Fruit fly (Drosophila melanogaster): ENCODE data around the gene CG33303.

CG33303 gene

DNA sequence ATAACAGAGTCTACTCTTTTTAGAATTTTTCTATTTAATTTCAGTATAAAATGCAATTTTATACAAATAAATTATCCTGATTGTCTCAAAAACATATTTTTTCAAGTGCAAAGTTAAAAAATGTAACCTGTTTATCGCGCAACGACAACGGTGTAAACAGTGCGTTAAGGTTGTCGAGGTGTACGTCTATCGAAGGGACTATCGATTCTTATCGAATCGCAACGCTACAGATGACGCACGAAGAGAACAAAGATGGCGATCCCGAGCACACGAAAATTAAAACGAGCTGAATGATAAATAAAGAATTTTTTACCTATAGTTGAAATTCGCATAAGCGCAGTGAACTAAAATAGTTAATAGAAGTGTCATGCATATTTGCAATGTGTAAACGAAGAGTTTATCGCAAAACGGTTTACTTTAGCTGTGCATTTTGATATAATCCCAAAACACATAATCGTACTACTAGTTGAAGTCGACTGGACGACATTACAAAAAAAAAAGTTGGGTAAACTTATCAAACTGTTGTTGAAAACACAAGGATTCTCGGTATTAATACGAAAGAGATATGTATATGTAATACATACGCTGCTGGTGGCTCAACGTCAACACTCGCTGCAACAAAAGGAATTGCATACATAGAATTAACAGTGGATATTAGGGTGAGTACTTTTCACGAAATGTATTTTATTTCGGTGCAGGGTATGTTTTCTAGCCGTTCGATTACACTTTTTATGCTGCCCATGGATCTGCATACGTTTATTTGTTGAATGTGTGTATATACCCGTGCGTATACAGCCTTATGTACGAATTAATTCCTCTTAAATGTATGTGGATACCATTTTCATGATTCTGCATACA, 12.5 kb upstream of the CG33303 start, which contains the start of gene da (continued):
- TF ChIP-seq sob (GFP tag; IDR thresholded peaks at IDR 0.05): peak; percentile 62; the same call in 1 of the 2 replicates
- peak; percentile 52; the same call in 1 of the 2 replicates for TF ChIP-seq Awh (GFP tag; IDR thresholded peaks at IDR 0.05)
- TF ChIP-seq CG18599 (GFP tag; optimal IDR thresholded peaks at IDR 0.05): peak; percentile 45
- peak; percentile 54 for TF ChIP-seq B-H2 (GFP tag; optimal IDR thresholded peaks at IDR 0.05)
- no peak for TF ChIP-seq ac (GFP tag; optimal IDR thresholded peaks at IDR 0.05)
- TF ChIP-seq CG3281 (GFP tag; optimal IDR thresholded peaks at IDR 0.05): peak; percentile 10
- no peak for TF ChIP-seq h (optimal IDR thresholded peaks at IDR 0.05)
- no peak for TF ChIP-seq CG1529 (GFP tag; optimal IDR thresholded peaks at IDR 0.05)
- TF ChIP-seq Oli (tag; optimal IDR thresholded peaks at IDR 0.05): no peak
- TF ChIP-seq Elba2 (GFP tag; optimal IDR thresholded peaks at IDR 0.05): no peak
- peak; percentile 18 for TF ChIP-seq CG33557 (GFP tag; optimal IDR thresholded peaks at IDR 0.05)
- peak; percentile 22 for TF ChIP-seq CG33213 (GFP tag; optimal IDR thresholded peaks at IDR 0.05)
- no peak for TF ChIP-seq ara (GFP tag; IDR thresholded peaks at IDR 0.05)
- TF ChIP-seq vnd (GFP tag; IDR thresholded peaks at IDR 0.05; ENCODE audit: partially characterized antibody): no peak; the same call in 2 of the 3 replicates
- peak; percentile 75; the same call in 1 of the 2 replicates for TF ChIP-seq CG9932 (GFP tag; IDR thresholded peaks at IDR 0.05)
- no peak for TF ChIP-seq CG10959 (GFP tag; IDR thresholded peaks at IDR 0.05)
- TF ChIP-seq CG12071 (GFP tag; optimal IDR thresholded peaks at IDR 0.05): no peak
- no peak for TF ChIP-seq cas (GFP tag; IDR thresholded peaks at IDR 0.05)
- peak in 1 of 2 experiments; percentile 55 for TF ChIP-seq crp (GFP tag; optimal IDR thresholded peaks at IDR 0.05)
- TF ChIP-seq eyg (GFP tag; optimal IDR thresholded peaks at IDR 0.05): no peak
- TF ChIP-seq lola (GFP tag; optimal IDR thresholded peaks at IDR 0.05): peak in 2 of 3 experiments; percentile 42 to 92
- no peak for TF ChIP-seq CG3838 (GFP tag; optimal IDR thresholded peaks at IDR 0.05)
- TF ChIP-seq da (GFP tag; optimal IDR thresholded peaks at IDR 0.05): peak; percentile 59
- TF ChIP-seq Fer2 (tag; optimal IDR thresholded peaks at IDR 0.05): peak; percentile 1
- TF ChIP-seq sens-2 (GFP tag; IDR thresholded peaks at IDR 0.05): no peak
- no peak for TF ChIP-seq toy (GFP tag; IDR thresholded peaks at IDR 0.05)
- TF ChIP-seq CG17568 (GFP tag; optimal IDR thresholded peaks at IDR 0.05): peak; percentile 24
- peak; percentile 10 for TF ChIP-seq CG10462 (GFP tag; optimal IDR thresholded peaks at IDR 0.05)
- TF ChIP-seq Pdp1 (GFP tag; optimal IDR thresholded peaks at IDR 0.05): peak; percentile 33 to 69
- TF ChIP-seq CG10147 (GFP tag; optimal IDR thresholded peaks at IDR 0.05): no peak
- no peak for TF ChIP-seq Hey (tag; optimal IDR thresholded peaks at IDR 0.05)
- peak; percentile 71 for TF ChIP-seq Sry-δ (GFP tag; optimal IDR thresholded peaks at IDR 0.05)
- no peak for TF ChIP-seq CG11398 (GFP tag; optimal IDR thresholded peaks at IDR 0.05)
- TF ChIP-seq corto (GFP tag; optimal IDR thresholded peaks at IDR 0.05): no peak
- no peak for TF ChIP-seq jigr1 (GFP tag; IDR thresholded peaks at IDR 0.05)
- TF ChIP-seq z (GFP tag; IDR thresholded peaks at IDR 0.05): no peak
- peak; percentile 69 for TF ChIP-seq zfh2 (GFP tag; optimal IDR thresholded peaks at IDR 0.05)
- TF ChIP-seq unc-4 (GFP tag; IDR thresholded peaks at IDR 0.05; ENCODE audit: partially characterized antibody): peak; percentile 54; the same call in 1 of the 2 replicates
- TF ChIP-seq CG10654 (GFP tag; optimal IDR thresholded peaks at IDR 0.05): peak; percentile 64
- peak; percentile 49; the same call in 1 of the 3 replicates for TF ChIP-seq ken (GFP tag; IDR thresholded peaks at IDR 0.05)
- peak; percentile 12 for TF ChIP-seq p53 (GFP tag; optimal IDR thresholded peaks at IDR 0.05)
- TF ChIP-seq insv (GFP tag; optimal IDR thresholded peaks at IDR 0.05): no peak
- peak; percentile 47; the same call in 1 of the 3 replicates for TF ChIP-seq Opbp (GFP tag; IDR thresholded peaks at IDR 0.05; ENCODE audit: partially characterized antibody)
- peak; percentile 60; the same call in 1 of the 3 replicates for TF ChIP-seq CG6791 (GFP tag; IDR thresholded peaks at IDR 0.05; ENCODE audit: partially characterized antibody)
- no peak for TF ChIP-seq exex (tag; optimal IDR thresholded peaks at IDR 0.05)
- TF ChIP-seq CG30020 (tag; optimal IDR thresholded peaks at IDR 0.05): peak; percentile 99
- peak; percentile 39 for TF ChIP-seq CG12219 (GFP tag; optimal IDR thresholded peaks at IDR 0.05)
- peak; percentile 56 for TF ChIP-seq Chrac-16 (GFP tag; optimal IDR thresholded peaks at IDR 0.05)

Data from whole organism, embryonic.